Worm (Caenorhabditis elegans): ENCODE results near the gene rab-6.2.

The rab-6.2 gene

ce11 chrX:17221873-17222525 is at the start of gene rab-6.2:
TSS of gene rab-6.2 (plus strand) at chrX:17222475.
- TF ChIP-seq hmg-20 (GFP tag; IDR thresholded peaks at IDR 0.05), result no peak
- TF ChIP-seq zfh-2 (GFP tag; conservative IDR thresholded peaks at IDR 0.05), result peak; percentile 77
- TF ChIP-seq egl-18 (GFP tag; IDR thresholded peaks at IDR 0.05), result no peak
- no peak for TF ChIP-seq chd-7 (tag; optimal IDR thresholded peaks at IDR 0.05)
- no peak for TF ChIP-seq die-1 (tag; optimal IDR thresholded peaks at IDR 0.05)
- no peak for TF ChIP-seq ama-1 (optimal IDR thresholded peaks at IDR 0.05)
- no peak for TF ChIP-seq ama-1 (GFP tag; optimal IDR thresholded peaks at IDR 0.05)
- no peak for TF ChIP-seq ztf-25 (GFP tag; IDR thresholded peaks at IDR 0.05)
- TF ChIP-seq Y79H2A.3 (GFP tag; conservative IDR thresholded peaks at IDR 0.05), result no peak
- TF ChIP-seq hrde-1 (tag; optimal IDR thresholded peaks at IDR 0.05; ENCODE audit: borderline replicate concordance), result no peak
- TF ChIP-seq snpc-1.3 (tag; optimal IDR thresholded peaks at IDR 0.05; ENCODE audit: insufficient read depth), result no peak
- no peak for TF ChIP-seq lsl-1 (GFP tag; optimal IDR thresholded peaks at IDR 0.05)
- TF ChIP-seq F39B2.1 (GFP tag; IDR thresholded peaks at IDR 0.05), result no peak
- TF ChIP-seq dox-1 (GFP tag; IDR thresholded peaks at IDR 0.05), result 0 out of 2 replicates have a peak, but pooled peaks have one; percentile 16
- TF ChIP-seq cebp-2 (GFP tag; IDR thresholded peaks at IDR 0.05), result no peak

- TF ChIP-seq nhr-90 (tag; optimal IDR thresholded peaks at IDR 0.05) (no peak), F22D6.2 (tag; optimal IDR thresholded peaks at IDR 0.05) (no peak), D2030.7 (GFP tag; IDR thresholded peaks at IDR 0.05) (no peak), somi-1 (GFP tag; optimal IDR thresholded peaks at IDR 0.05) (no peak), ztf-18 (tag; optimal IDR thresholded peaks at IDR 0.05) (no peak), mes-4 (tag; optimal IDR thresholded peaks at IDR 0.05) (no peak), repo-1 (tag; optimal IDR thresholded peaks at IDR 0.05) (no peak), dpl-1 (GFP tag; optimal IDR thresholded peaks at IDR 0.05) (no peak), C17E4.6 (GFP tag; IDR thresholded peaks at IDR 0.05) (no peak), lag-1 (GFP tag; IDR thresholded peaks at IDR 0.05) (no peak), aptf-3 (GFP tag; IDR thresholded peaks at IDR 0.05) (no peak), lin-26 (GFP tag; IDR thresholded peaks at IDR 0.05) (no peak), pbrm-1 (GFP tag; IDR thresholded peaks at IDR 0.05) (no peak)
Observed at ce11 chrX:17176677-17177076, 45.6 kb upstream of the rab-6.2 start, which contains the start of gene B0302.4. TSS of gene B0302.4 (minus strand) at chrX:17176777.

ce11 chrX:17178239-17178638 is 44.0 kb upstream of the rab-6.2 start, which contains the start of gene B0302.2:
TSS of gene B0302.2 (plus strand) at chrX:17178539.
- TF ChIP-seq zfh-2 (GFP tag; conservative IDR thresholded peaks at IDR 0.05) (no peak), T07F8.4 (tag; optimal IDR thresholded peaks at IDR 0.05) (no peak), cebp-2 (GFP tag; IDR thresholded peaks at IDR 0.05) (no peak), F57A8.1 (GFP tag; optimal IDR thresholded peaks at IDR 0.05) (no peak), akir-1 (GFP tag; optimal IDR thresholded peaks at IDR 0.05) (no peak), F57C9.4 (tag; optimal IDR thresholded peaks at IDR 0.05) (no peak), ets-4 (GFP tag; optimal IDR thresholded peaks at IDR 0.05) (no peak), ceh-100 (GFP tag; IDR thresholded peaks at IDR 0.05) (no peak), let-607 (tag; optimal IDR thresholded peaks at IDR 0.05) (no peak), ztf-18 (tag; optimal IDR thresholded peaks at IDR 0.05) (no peak)

- TF ChIP-seq snpc-1.3 (tag; optimal IDR thresholded peaks at IDR 0.05; ENCODE audit: insufficient read depth) (no peak), ztf-22 (GFP tag; optimal IDR thresholded peaks at IDR 0.05) (no peak), die-1 (tag; optimal IDR thresholded peaks at IDR 0.05) (no peak), nfya-1 (tag; optimal IDR thresholded peaks at IDR 0.05; ENCODE audit: borderline replicate concordance, insufficient read depth) (no peak), hlh-26 (GFP tag; conservative IDR thresholded peaks at IDR 0.05) (no peak), madf-10 (tag; optimal IDR thresholded peaks at IDR 0.05) (no peak), sea-2 (GFP tag; IDR thresholded peaks at IDR 0.05) (no peak), C17E4.6 (GFP tag; IDR thresholded peaks at IDR 0.05) (no peak), nhr-90 (tag; optimal IDR thresholded peaks at IDR 0.05) (no peak), akir-1 (GFP tag; optimal IDR thresholded peaks at IDR 0.05) (no peak), mes-4 (tag; optimal IDR thresholded peaks at IDR 0.05) (no peak), ztf-25 (GFP tag; IDR thresholded peaks at IDR 0.05) (no peak), F10E7.11 (tag; optimal IDR thresholded peaks at IDR 0.05) (no peak), bed-2 (GFP tag; IDR thresholded peaks at IDR 0.05) (no peak), ceh-58 (GFP tag; IDR thresholded peaks at IDR 0.05) (no peak), ZK185.1 (tag; optimal IDR thresholded peaks at IDR 0.05; ENCODE audit: poor library complexity, severe bottlenecking) (no peak)
Observed at ce11 chrX:17180135-17180534, 42.1 kb upstream of the rab-6.2 start.

All from whole organism, young adult.